Fruit fly (Drosophila melanogaster) whole organism, embryonic: ENCODE measurements around the gene CG9297.

Experiments used
- Blimp-1 ChIP-seq: fragments of 200-800 bp; sonication (Bioruptor generic); optimal IDR thresholded peaks from 3 replicates; lab custom pipeline; 2018; ENCODE audit warnings: missing biosample characterization, missing genetic modification characterization, mild to moderate bottlenecking, moderate library complexity, missing genetic modification reagents
- BtbVII ChIP-seq: fragments of 200-800 bp; sonication (Bioruptor generic); optimal IDR thresholded peaks from 3 replicates; lab custom pipeline; 2017; ENCODE audit warnings: missing biosample characterization, mild to moderate bottlenecking, missing genetic modification characterization
- CG10209 ChIP-seq: fragments of 200-800 bp; sonication (Bioruptor generic); optimal IDR thresholded peaks from 3 replicates; lab custom pipeline; 2017; ENCODE audit warnings: missing biosample characterization, mild to moderate bottlenecking, missing genetic modification characterization, missing genetic modification reagents
- CG10321 ChIP-seq: fragments of 200-800 bp; sonication (Bioruptor generic); IDR thresholded peaks from 2 replicates; pipeline ENCODE4 v1.3.6; 2022; ENCODE audit warnings: missing biosample characterization, missing genetic modification characterization
- CG10543 ChIP-seq: fragments of 200-800 bp; sonication (Bioruptor generic); optimal IDR thresholded peaks from 3 replicates; lab custom pipeline; 2017; ENCODE audit warnings: missing biosample characterization, mild to moderate bottlenecking, missing genetic modification characterization, moderate library complexity
- CG15269 ChIP-seq: fragments of 200-800 bp; sonication (Bioruptor generic); optimal IDR thresholded peaks from 2 replicates; lab custom pipeline; 2018; ENCODE audit warnings: missing biosample characterization, mild to moderate bottlenecking, missing genetic modification characterization, moderate library complexity
- CG15514 ChIP-seq: fragments of 200-800 bp; sonication (Bioruptor generic); optimal IDR thresholded peaks from 3 replicates; lab custom pipeline; 2017; ENCODE audit warnings: missing biosample characterization, missing genetic modification characterization, mild to moderate bottlenecking, moderate library complexity, missing genetic modification reagents
- CG15696 ChIP-seq: fragments of 200-800 bp; sonication (Bioruptor generic); optimal IDR thresholded peaks from 2 replicates; lab custom pipeline; 2019; ENCODE audit warnings: missing biosample characterization, mild to moderate bottlenecking, missing genetic modification characterization, moderate library complexity
- CG17328 ChIP-seq: fragments of 200-800 bp; sonication (Bioruptor generic); IDR thresholded peaks from 2 replicates; pipeline ENCODE4 v1.3.6; 2022; ENCODE audit warnings: missing biosample characterization, missing genetic modification characterization
- CG17359 ChIP-seq: fragments of 200-800 bp; sonication (Bioruptor generic); optimal IDR thresholded peaks from 3 replicates; lab custom pipeline; 2018; ENCODE audit warnings: missing biosample characterization, mild to moderate bottlenecking, missing genetic modification characterization, moderate library complexity
- CG17612 ChIP-seq: fragments of 200-800 bp; sonication (Bioruptor generic); IDR thresholded peaks from 2 replicates; pipeline ENCODE4 v1.3.6; 2022; ENCODE audit warnings: missing biosample characterization, missing genetic modification characterization
- CG18599 ChIP-seq: fragments of 200-800 bp; sonication (Bioruptor generic); optimal IDR thresholded peaks from 3 replicates; lab custom pipeline; 2017; ENCODE audit warnings: missing biosample characterization, missing genetic modification characterization, mild to moderate bottlenecking, moderate library complexity, missing genetic modification reagents
- CG18619 ChIP-seq: fragments of 200-800 bp; sonication (Bioruptor generic); optimal IDR thresholded peaks from 3 replicates; lab custom pipeline; 2017; ENCODE audit warnings: missing biosample characterization, mild to moderate bottlenecking, missing genetic modification characterization
- CG3281 ChIP-seq: fragments of 200-800 bp; sonication (Bioruptor generic); optimal IDR thresholded peaks from 3 replicates; lab custom pipeline; 2017; ENCODE audit warnings: missing biosample characterization, mild to moderate bottlenecking, missing genetic modification characterization
- CG34376 ChIP-seq: fragments of 200-800 bp; sonication (Bioruptor generic); optimal IDR thresholded peaks from 2 replicates; lab custom pipeline; 2018; ENCODE audit warnings: missing biosample characterization, mild to moderate bottlenecking, missing genetic modification characterization
- CG4730 ChIP-seq: fragments of 200-800 bp; sonication (Bioruptor generic); IDR thresholded peaks from 2 replicates; pipeline ENCODE4 v1.3.6; 2022; ENCODE audit warnings: missing biosample characterization, missing genetic modification characterization
- CG8290 ChIP-seq, 3 experiments: fragments of 200-800 bp; sonication (Bioruptor generic); optimal IDR thresholded peaks; 2 replicates each; lab custom pipeline; 2016 to 2019; ENCODE audit warnings: missing biosample characterization in 3 of 3, missing genetic modification characterization in 3 of 3, mild to moderate bottlenecking in 2 of 3, moderate library complexity in 1 of 3
- CG9437 ChIP-seq: fragments of 200-800 bp; sonication (Bioruptor generic); optimal IDR thresholded peaks from 2 replicates; lab custom pipeline; 2018; ENCODE audit warnings: missing biosample characterization, mild to moderate bottlenecking, missing genetic modification characterization
- CG9797 ChIP-seq: fragments of 200-800 bp; sonication (Bioruptor generic); optimal IDR thresholded peaks from 3 replicates; lab custom pipeline; 2018; ENCODE audit warnings: missing biosample characterization, mild to moderate bottlenecking, missing genetic modification characterization
- Drgx ChIP-seq: fragments of 200-800 bp; sonication (Bioruptor generic); IDR thresholded peaks from 2 replicates; pipeline ENCODE4 v1.3.6; 2022; ENCODE audit warnings: missing biosample characterization, missing genetic modification characterization
- H2.0 ChIP-seq: fragments of 200-800 bp; sonication (Bioruptor generic); IDR thresholded peaks from 2 replicates; pipeline ENCODE4 v1.3.6; 2022; ENCODE audit warnings: missing biosample characterization, missing genetic modification characterization
- Hmr ChIP-seq: fragments of 200-800 bp; sonication (Bioruptor generic); optimal IDR thresholded peaks from 3 replicates; lab custom pipeline; 2017; ENCODE audit warnings: mild to moderate bottlenecking, missing biosample characterization, missing genetic modification reagents, missing genetic modification characterization
- Hr39 ChIP-seq: fragments of >200 bp; optimal IDR thresholded peaks from 2 replicates; lab custom pipeline; 2017
- Jarid2 ChIP-seq: fragments of 200-800 bp; sonication (Bioruptor generic); optimal IDR thresholded peaks from 3 replicates; lab custom pipeline; 2017; ENCODE audit warnings: mild to moderate bottlenecking, missing biosample characterization, missing genetic modification reagents, missing genetic modification characterization
- Mad ChIP-seq: fragments of 200-800 bp; sonication (Bioruptor generic); optimal IDR thresholded peaks from 2 replicates; lab custom pipeline; 2016; ENCODE audit warnings: missing biosample characterization, missing genetic modification characterization
- Med ChIP-seq: fragments of 200-800 bp; sonication (Bioruptor generic); peaks from one replicate; lab custom pipeline; 2016; ENCODE audit warnings: missing biosample characterization, missing genetic modification characterization, mild to moderate bottlenecking, inconsistent platforms, moderate library complexity
- NFAT ChIP-seq: fragments of 200-800 bp; sonication (Bioruptor generic); IDR thresholded peaks from 2 replicates; pipeline ENCODE4 v1.3.6; 2022; ENCODE audit warnings: missing biosample characterization, missing genetic modification characterization
- Pdp1 ChIP-seq, 2 experiments: fragments of 200-800 bp; sonication (Bioruptor generic); optimal IDR thresholded peaks; 3 replicates each; lab custom pipeline; 2016; ENCODE audit warnings: missing biosample characterization in 2 of 2, missing genetic modification characterization in 2 of 2, mild to moderate bottlenecking in 1 of 2, moderate library complexity in 1 of 2
- Rfx ChIP-seq: fragments of 200-800 bp; sonication (Bioruptor generic); IDR thresholded peaks from 2 replicates; pipeline ENCODE4 v1.3.6; 2022; ENCODE audit warnings: missing biosample characterization, missing genetic modification characterization
- Side ChIP-seq: fragments of 200-800 bp; sonication (Bioruptor generic); optimal IDR thresholded peaks from 2 replicates; lab custom pipeline; 2016; ENCODE audit warnings: missing biosample characterization, missing genetic modification characterization
- Sry-δ ChIP-seq: fragments of 200-800 bp; sonication (Bioruptor generic); optimal IDR thresholded peaks from 2 replicates; lab custom pipeline; 2016; ENCODE audit warnings: missing biosample characterization, missing genetic modification characterization
- Trl ChIP-seq, 3 experiments: fragments of >200 bp in 2 of 3; fragments of 200-800 bp in 1 of 3; sonication (Bioruptor generic) in 1 of 3; optimal IDR thresholded peaks; 2 replicates in 1 of 3; 3 replicates in 2 of 3; lab custom pipeline; 2016 to 2017; ENCODE audit warnings: missing biosample characterization in 1 of 3, missing genetic modification characterization in 1 of 3
- Vsx1 ChIP-seq: fragments of 200-800 bp; sonication (Bioruptor generic); optimal IDR thresholded peaks from 2 replicates; lab custom pipeline; 2017; ENCODE audit warnings: missing biosample characterization, mild to moderate bottlenecking, missing genetic modification characterization, missing genetic modification reagents
- caup ChIP-seq: fragments of 200-800 bp; sonication (Bioruptor generic); optimal IDR thresholded peaks from 3 replicates; lab custom pipeline; 2017; ENCODE audit warnings: missing biosample characterization, mild to moderate bottlenecking, missing genetic modification characterization, moderate library complexity; ENCODE audit not compliant: severe bottlenecking
- cg ChIP-seq: fragments of 200-800 bp; sonication (Bioruptor generic); optimal IDR thresholded peaks from 3 replicates; lab custom pipeline; 2019; ENCODE audit warnings: missing biosample characterization, mild to moderate bottlenecking, missing genetic modification characterization, moderate library complexity
- chn ChIP-seq: fragments of 200-800 bp; sonication (Bioruptor generic); optimal IDR thresholded peaks from 2 replicates; lab custom pipeline; 2016; ENCODE audit warnings: missing biosample characterization, missing genetic modification characterization
- ci ChIP-seq: fragments of 200-800 bp; sonication (Bioruptor generic); IDR thresholded peaks from 3 replicates; pipeline ENCODE4 v1.3.6; 2022; ENCODE audit warnings: missing biosample characterization, missing genetic modification characterization
- crp ChIP-seq, 2 experiments: fragments of 200-800 bp; sonication (Bioruptor generic); optimal IDR thresholded peaks; 2 replicates in 1 of 2; 3 replicates in 1 of 2; lab custom pipeline; 2017; ENCODE audit warnings: missing biosample characterization in 2 of 2, missing genetic modification characterization in 2 of 2, mild to moderate bottlenecking in 1 of 2, moderate library complexity in 1 of 2
- da ChIP-seq: fragments of 200-800 bp; sonication (Bioruptor generic); optimal IDR thresholded peaks from 2 replicates; lab custom pipeline; 2016; ENCODE audit warnings: missing biosample characterization, missing genetic modification characterization
- esg ChIP-seq: fragments of 200-800 bp; sonication (Bioruptor generic); conservative IDR thresholded peaks from 2 replicates; pipeline ENCODE4 v1.3.6; 2022; ENCODE audit warnings: missing biosample characterization, missing genetic modification characterization
- fd102C ChIP-seq: fragments of 200-800 bp; sonication (Bioruptor generic); optimal IDR thresholded peaks from 2 replicates; lab custom pipeline; 2018; ENCODE audit warnings: missing biosample characterization, mild to moderate bottlenecking, missing genetic modification characterization, moderate library complexity
- kah ChIP-seq: fragments of 200-800 bp; sonication (Bioruptor generic); optimal IDR thresholded peaks from 2 replicates; lab custom pipeline; 2018; ENCODE audit warnings: missing biosample characterization, mild to moderate bottlenecking, missing genetic modification characterization
- lab ChIP-seq: fragments of 200-800 bp; sonication (Bioruptor generic); optimal IDR thresholded peaks from 3 replicates; lab custom pipeline; 2017; ENCODE audit warnings: missing biosample characterization, missing genetic modification characterization, mild to moderate bottlenecking, moderate library complexity, missing genetic modification reagents
- lmd ChIP-seq: fragments of 200-800 bp; sonication (Bioruptor generic); IDR thresholded peaks from 2 replicates; pipeline ENCODE4 v1.3.6; 2022; ENCODE audit warnings: missing biosample characterization, missing genetic modification characterization
- luna ChIP-seq: fragments of 200-800 bp; sonication (Bioruptor generic); optimal IDR thresholded peaks from 2 replicates; lab custom pipeline; 2016; ENCODE audit warnings: missing biosample characterization, missing genetic modification characterization
- mirr ChIP-seq: fragments of 200-800 bp; sonication (Bioruptor generic); optimal IDR thresholded peaks from 3 replicates; lab custom pipeline; 2018; ENCODE audit warnings: missing biosample characterization, mild to moderate bottlenecking, missing genetic modification characterization
- sens-2 ChIP-seq: fragments of 200-800 bp; sonication (Bioruptor generic); IDR thresholded peaks from 2 replicates; pipeline ENCODE4 v1.3.6; 2022; ENCODE audit warnings: missing biosample characterization, missing genetic modification characterization
- slbo ChIP-seq: fragments of 200-800 bp; sonication (Bioruptor generic); IDR thresholded peaks from 2 replicates; pipeline ENCODE4 v1.3.6; 2022; ENCODE audit warnings: missing biosample characterization, missing genetic modification characterization
- stc ChIP-seq: fragments of 200-800 bp; sonication (Bioruptor generic); IDR thresholded peaks from 2 replicates; pipeline ENCODE4 v1.3.6; 2022; ENCODE audit warnings: missing biosample characterization, missing genetic modification characterization
- tio ChIP-seq: fragments of 200-800 bp; sonication (Bioruptor generic); optimal IDR thresholded peaks from 2 replicates; lab custom pipeline; 2017; ENCODE audit warnings: missing biosample characterization, missing genetic modification characterization, inconsistent platforms
- ttk ChIP-seq: fragments of 200-800 bp; sonication (Bioruptor generic); IDR thresholded peaks from 2 replicates; pipeline ENCODE4 v2.1.2; 2022; ENCODE audit warnings: missing biosample characterization, missing genetic modification characterization

CG9297 gene

dm6 chr3R:13819037-13819436, 47.7 kb downstream of the CG9297 start:
- TF ChIP-seq BtbVII (GFP tag; lab: Kevin White, UChicago) (peak; percentile 23), CG10209 (GFP tag; lab: Kevin White, UChicago) (peak; percentile 0), CG15514 (peak; percentile 19), slbo (0 out of 2 replicates have a peak, but pooled peaks have one; percentile 26), chn (GFP tag; lab: Kevin White, UChicago) (no peak), lab (GFP tag; lab: Kevin White, UChicago) (peak; percentile 55), CG17328 (no peak), CG8290 (GFP tag; optimal IDR thresholded peaks at IDR 0.05; lab: Kevin White, UChicago) (no peak), CG8290 (tag; optimal IDR thresholded peaks at IDR 0.05; lab: Kevin White, UChicago) (peak in 1 of 2 experiments; percentile 19), caup (peak; percentile 24), Trl (optimal IDR thresholded peaks at IDR 0.05; lab: Kevin White, UChicago) (no peak), Trl (GFP tag; optimal IDR thresholded peaks at IDR 0.05; lab: Kevin White, UChicago) (no peak), CG18619 (GFP tag; lab: Kevin White, UChicago) (no peak), CG18599 (GFP tag; lab: Kevin White, UChicago) (peak; percentile 50), CG34376 (GFP tag; lab: Kevin White, UChicago) (no peak), CG3281 (GFP tag; lab: Kevin White, UChicago) (peak; percentile 11), luna (GFP tag; lab: Kevin White, UChicago) (no peak), Pdp1 (GFP tag; optimal IDR thresholded peaks at IDR 0.05; lab: Kevin White, UChicago) (peak in 1 of 2 experiments; percentile 60), Med (peak; percentile 37), H2.0 (GFP tag; lab: Robert Waterston, UW) (no peak), ci (0 out of 3 replicates have a peak, but pooled peaks have one; percentile 26), Side (GFP tag; lab: Kevin White, UChicago) (no peak), Drgx (GFP tag; lab: Robert Waterston, UW) (0 out of 2 replicates have a peak, but pooled peaks have one; percentile 20), CG10543 (GFP tag; lab: Kevin White, UChicago) (peak; percentile 18), tio (GFP tag; lab: Kevin White, UChicago) (peak; percentile 14), Hmr (peak; percentile 9), kah (no peak), Sry-δ (GFP tag; lab: Kevin White, UChicago) (no peak), CG4730 (0 out of 2 replicates have a peak, but pooled peaks have one; percentile 9)

- TF ChIP-seq Hr39 (lab: Kevin White, UChicago) (no peak), Jarid2 (GFP tag; lab: Kevin White, UChicago) (no peak), Vsx1 (GFP tag; lab: Kevin White, UChicago) (peak; percentile 44), cg (peak; percentile 83), Mad (GFP tag; lab: Kevin White, UChicago) (no peak), fd102C (GFP tag; lab: Kevin White, UChicago) (no peak), ttk (GFP tag; lab: Robert Waterston, UW) (no peak), mirr (GFP tag; lab: Kevin White, UChicago) (no peak), CG15696 (tag; lab: Kevin White, UChicago) (no peak), sens-2 (no peak), crp (GFP tag; optimal IDR thresholded peaks at IDR 0.05; lab: Kevin White, UChicago) (no peak), CG9797 (GFP tag; lab: Kevin White, UChicago) (no peak), CG15269 (tag; lab: Kevin White, UChicago) (no peak), CG17612 (GFP tag; lab: Robert Waterston, UW) (no peak), CG9437 (no peak), NFAT (GFP tag; lab: Robert Waterston, UW) (no peak), Rfx (no peak), CG10321 (GFP tag; lab: Robert Waterston, UW) (no peak), lmd (GFP tag; lab: Robert Waterston, UW) (no peak), stc (GFP tag; lab: Robert Waterston, UW) (no peak), da (GFP tag; lab: Kevin White, UChicago) (no peak), esg (GFP tag; lab: Robert Waterston, UW) (no peak), Blimp-1 (GFP tag; lab: Kevin White, UChicago) (peak; percentile 56), CG17359 (peak; percentile 11)
Observed at dm6 chr3R:13820483-13820882, 49.2 kb downstream of the CG9297 start.
